Fruit fly (Drosophila melanogaster) Kc167 (cell line): ENCODE results near the gene CG14696.

Source experiments
- Myc ChIP-seq: fragments of >200 bp; optimal IDR thresholded peaks from 2 replicates; lab custom pipeline; 2017; ENCODE audit warnings: missing external identifiers
- h ChIP-seq: fragments of >200 bp; optimal IDR thresholded peaks from 3 replicates; lab custom pipeline; 2018; ENCODE audit warnings: missing external identifiers
- insv ChIP-seq: fragments of >200 bp; optimal IDR thresholded peaks from 3 replicates; lab custom pipeline; 2018; ENCODE audit warnings: missing external identifiers
- psq ChIP-seq: fragments of >200 bp; optimal IDR thresholded peaks from 2 replicates; lab custom pipeline; 2017; ENCODE audit warnings: missing external identifiers
- ttk ChIP-seq: sonication (Bioruptor generic); optimal IDR thresholded peaks from 2 replicates; lab custom pipeline; 2017; ENCODE audit warnings: missing external identifiers

DNA sequence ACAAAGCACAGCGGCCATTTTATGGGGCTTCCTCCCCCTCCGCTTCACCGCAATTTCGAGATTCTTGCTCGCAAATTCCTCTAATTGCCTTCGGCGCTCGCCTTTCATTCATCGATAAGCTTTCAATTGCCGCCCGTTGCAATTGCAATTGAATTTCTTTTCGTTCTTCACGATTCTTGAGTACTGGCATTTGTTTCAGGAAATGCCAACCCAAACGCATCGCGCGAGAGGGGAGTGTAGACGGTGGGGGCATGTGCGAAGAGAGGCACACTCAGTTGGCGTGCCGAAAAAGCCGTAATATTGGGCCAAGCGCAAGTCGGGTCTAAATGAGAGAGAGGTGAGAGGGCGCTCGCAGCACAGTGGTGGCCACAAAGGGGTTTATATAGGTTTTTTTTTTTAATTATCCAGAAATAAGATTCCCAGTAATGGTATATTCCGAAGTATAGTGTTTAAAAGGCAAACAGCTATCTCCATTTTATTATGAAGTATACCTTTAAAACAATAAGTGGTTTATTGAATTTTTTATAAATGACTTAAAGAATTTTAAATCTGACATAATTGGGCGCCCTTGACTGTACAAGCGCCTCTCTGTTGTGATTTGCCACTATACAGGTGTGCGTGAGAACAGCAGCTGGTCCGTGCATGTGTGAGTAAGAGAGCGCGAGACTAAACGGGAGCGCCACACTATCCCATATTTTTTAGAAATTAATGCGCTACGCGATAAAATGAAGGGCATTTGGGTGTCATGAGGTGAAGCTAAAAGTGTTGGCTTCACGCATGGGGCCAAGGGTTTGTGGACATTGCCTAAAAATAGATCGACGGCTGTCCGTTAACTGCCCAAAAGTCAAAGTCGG, 1.9 kb upstream of the CG14696 start:
- no peak for TF ChIP-seq psq (lab: Kevin White, UChicago)
- no peak for TF ChIP-seq insv (lab: Kevin White, UChicago)
- no peak for TF ChIP-seq h (lab: Kevin White, UChicago)
- TF ChIP-seq ttk (lab: Kevin White, UChicago), result no peak
- no peak for TF ChIP-seq Myc (lab: Kevin White, UChicago)
